Fruit fly (Drosophila melanogaster): Measurements from ENCODE around the gene CG13045.

DNA sequence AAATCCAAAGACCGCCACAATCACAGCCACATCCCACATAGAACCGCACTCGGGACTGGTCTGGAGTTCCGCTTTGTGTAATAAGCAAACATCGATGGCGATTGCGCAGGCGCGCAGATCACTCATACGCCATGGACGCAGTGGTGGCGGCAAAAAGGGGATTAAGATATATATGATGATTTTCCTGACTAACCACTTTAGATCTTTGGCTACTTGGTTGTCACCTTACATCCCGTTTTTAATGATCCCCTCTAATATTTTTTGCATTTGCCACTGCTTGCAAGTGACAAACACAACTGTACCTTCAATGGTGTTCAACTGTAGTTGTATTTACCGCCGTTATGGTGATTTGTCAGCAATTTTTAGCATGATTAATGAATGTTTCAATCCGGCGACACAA is 19.2 kb upstream of the CG13045 start:
- TF ChIP-seq fd96Cb (tag; optimal IDR thresholded peaks at IDR 0.05) (no peak), CG12071 (GFP tag; optimal IDR thresholded peaks at IDR 0.05) (no peak), tll (GFP tag; optimal IDR thresholded peaks at IDR 0.05) (no peak), CG10979 (tag; optimal IDR thresholded peaks at IDR 0.05) (no peak), pum (GFP tag; optimal IDR thresholded peaks at IDR 0.05) (no peak), Xbp1 (GFP tag; optimal IDR thresholded peaks at IDR 0.05) (no peak), amos (GFP tag; IDR thresholded peaks at IDR 0.05; ENCODE audit: partially characterized antibody) (no peak), CG10959 (GFP tag; IDR thresholded peaks at IDR 0.05) (no peak), pan (optimal IDR thresholded peaks at IDR 0.05) (no peak), pan (GFP tag; optimal IDR thresholded peaks at IDR 0.05 in 1 of 2, IDR thresholded peaks at IDR 0.05 in 1 of 2) (no peak), CG10431 (GFP tag; optimal IDR thresholded peaks at IDR 0.05) (no peak), da (GFP tag; optimal IDR thresholded peaks at IDR 0.05) (no peak), Mrtf (GFP tag; IDR thresholded peaks at IDR 0.05) (no peak), CrebB (tag; optimal IDR thresholded peaks at IDR 0.05) (no peak), CG10147 (GFP tag; optimal IDR thresholded peaks at IDR 0.05) (no peak)

All from whole organism, embryonic.